1 fruit fly cellular context compared by ENCODE assay signal in genomic region chr3R:6918270-6918669, dm6.
TF ChIP-seq lines count a peak whose summit lies in the region.

No protein-coding gene starts in this region.

TF ChIP-seq in whole organism, embryonic, 481 proteins besides CTCF, POLR2A, EP300 and RAD21 (continued from another document):
- TF ChIP-seq Xbp1 (GFP tag; optimal IDR thresholded peaks at IDR 0.05; lab: Kevin White, UChicago) (no peak), Nf-YB (GFP tag; optimal IDR thresholded peaks at IDR 0.05; lab: Kevin White, UChicago) (no peak), CG7357 (GFP tag; IDR thresholded peaks at IDR 0.05; lab: Robert Waterston, UW) (no peak), crol (GFP tag; IDR thresholded peaks at IDR 0.05; lab: Robert Waterston, UW) (peak; percentile 58), CG12769 (tag; optimal IDR thresholded peaks at IDR 0.05; lab: Kevin White, UChicago) (no peak), CG10959 (GFP tag; IDR thresholded peaks at IDR 0.05; lab: Robert Waterston, UW) (no peak), CG10274 (GFP tag; optimal IDR thresholded peaks at IDR 0.05; lab: Kevin White, UChicago) (no peak), CG6854 (GFP tag; optimal IDR thresholded peaks at IDR 0.05; lab: Kevin White, UChicago) (no peak), CG8944 (GFP tag; optimal IDR thresholded peaks at IDR 0.05; lab: Kevin White, UChicago) (no peak), H2.0 (GFP tag; IDR thresholded peaks at IDR 0.05; lab: Robert Waterston, UW) (no peak), wdn (GFP tag; IDR thresholded peaks at IDR 0.05; lab: Robert Waterston, UW) (no peak), pros (GFP tag; optimal IDR thresholded peaks at IDR 0.05; lab: Kevin White, UChicago) (no peak), Ptx1 (GFP tag; IDR thresholded peaks at IDR 0.05; lab: Robert Waterston, UW) (0 out of 2 replicates have a peak, but pooled peaks have one; percentile 5), klu (GFP tag; IDR thresholded peaks at IDR 0.05; lab: Robert Waterston, UW) (no peak), Mrtf (GFP tag; IDR thresholded peaks at IDR 0.05; lab: Robert Waterston, UW) (no peak), Neu2 (GFP tag; optimal IDR thresholded peaks at IDR 0.05; lab: Kevin White, UChicago; ENCODE audit: borderline replicate concordance) (no peak), pita (GFP tag; optimal IDR thresholded peaks at IDR 0.05; lab: Kevin White, UChicago) (no peak), CG17829 (tag; optimal IDR thresholded peaks at IDR 0.05; lab: Kevin White, UChicago) (no peak), abd-A (tag; optimal IDR thresholded peaks at IDR 0.05; lab: Kevin White, UChicago) (peak; percentile 61), CG16779 (GFP tag; IDR thresholded peaks at IDR 0.05; lab: Robert Waterston, UW) (0 out of 2 replicates have a peak, but pooled peaks have one; percentile 9), D (optimal IDR thresholded peaks at IDR 0.05; lab: Kevin White, UChicago) (no peak), D (GFP tag; optimal IDR thresholded peaks at IDR 0.05; lab: Kevin White, UChicago) (no peak), CG12942 (GFP tag; optimal IDR thresholded peaks at IDR 0.05; lab: Kevin White, UChicago) (no peak)
